Fruit fly (Drosophila melanogaster) whole organism, prepupa: ENCODE results near the gene CG8461.

Experiments
- Blimp-1 ChIP-seq: fragments of 200-800 bp; sonication (Bioruptor generic); optimal IDR thresholded peaks from 3 replicates; lab custom pipeline; 2017; ENCODE audit warnings: missing biosample characterization, missing genetic modification characterization, mild to moderate bottlenecking, moderate library complexity, missing genetic modification reagents
- CG10631 ChIP-seq: fragments of 200-800 bp; sonication (Bioruptor generic); optimal IDR thresholded peaks from 2 replicates; lab custom pipeline; 2016; ENCODE audit warnings: missing biosample characterization, missing genetic modification characterization
- CG10669 ChIP-seq: fragments of 200-800 bp; sonication (Bioruptor generic); optimal IDR thresholded peaks from 3 replicates; lab custom pipeline; 2018; ENCODE audit warnings: missing biosample characterization, mild to moderate bottlenecking, missing genetic modification characterization, moderate library complexity
- CG11294 ChIP-seq: fragments of 200-800 bp; sonication (Bioruptor generic); IDR thresholded peaks from 2 replicates; pipeline ENCODE4 v1.3.6; 2022; ENCODE audit warnings: missing biosample characterization, missing genetic modification characterization
- CG11762 ChIP-seq: fragments of 200-800 bp; sonication (Bioruptor generic); optimal IDR thresholded peaks from 3 replicates; lab custom pipeline; 2016; ENCODE audit warnings: missing biosample characterization, missing genetic modification characterization; ENCODE audit not compliant: insufficient read depth
- CG11902 ChIP-seq: fragments of 200-800 bp; sonication (Bioruptor generic); optimal IDR thresholded peaks from 3 replicates; lab custom pipeline; 2016; ENCODE audit warnings: missing biosample characterization, missing genetic modification characterization
- CG15336 ChIP-seq: fragments of 200-800 bp; sonication (Bioruptor generic); IDR thresholded peaks from 2 replicates; pipeline ENCODE4 v1.3.6; 2022; ENCODE audit warnings: missing biosample characterization, missing genetic modification characterization
- CG3032 ChIP-seq: fragments of 200-800 bp; optimal IDR thresholded peaks from 2 replicates; lab custom pipeline; 2019; ENCODE audit warnings: missing biosample characterization, mild to moderate bottlenecking, missing genetic modification characterization, moderate library complexity
- CG31627 ChIP-seq: fragments of 200-800 bp; sonication (Bioruptor generic); optimal IDR thresholded peaks from 3 replicates; lab custom pipeline; 2016; ENCODE audit warnings: missing biosample characterization, missing genetic modification characterization
- CG32006 ChIP-seq: fragments of 200-800 bp; sonication (Bioruptor generic); optimal IDR thresholded peaks from 3 replicates; lab custom pipeline; 2017; ENCODE audit warnings: missing biosample characterization, mild to moderate bottlenecking, missing genetic modification characterization
- CG34406 ChIP-seq: fragments of 200-800 bp; sonication (Bioruptor generic); optimal IDR thresholded peaks from 3 replicates; lab custom pipeline; 2016; ENCODE audit warnings: missing biosample characterization, missing genetic modification characterization
- CG4318 ChIP-seq: fragments of 200-800 bp; sonication (Bioruptor generic); optimal IDR thresholded peaks from 3 replicates; lab custom pipeline; 2017; ENCODE audit warnings: missing biosample characterization, mild to moderate bottlenecking, missing genetic modification characterization
- CG6163 ChIP-seq: fragments of 200-800 bp; sonication (Bioruptor generic); IDR thresholded peaks from 3 replicates; pipeline ENCODE4 v1.3.6; 2022; ENCODE audit warnings: missing biosample characterization, missing genetic modification characterization
- CG6276 ChIP-seq: fragments of 200-800 bp; sonication (Bioruptor generic); optimal IDR thresholded peaks from 2 replicates; lab custom pipeline; 2017; ENCODE audit warnings: missing biosample characterization, mild to moderate bottlenecking, missing genetic modification characterization
- CG6792 ChIP-seq: fragments of 200-800 bp; sonication (Bioruptor generic); optimal IDR thresholded peaks from 3 replicates; lab custom pipeline; 2016; ENCODE audit warnings: missing biosample characterization, missing genetic modification characterization
- CG6854 ChIP-seq: fragments of 200-800 bp; sonication (Bioruptor generic); optimal IDR thresholded peaks from 2 replicates; lab custom pipeline; 2017; ENCODE audit warnings: missing biosample characterization, mild to moderate bottlenecking, missing genetic modification characterization
- CG8119 ChIP-seq: fragments of 200-800 bp; sonication (Bioruptor generic); IDR thresholded peaks from 3 replicates; pipeline ENCODE4 v1.3.6; 2022; ENCODE audit warnings: missing biosample characterization, missing genetic modification characterization
- CG8319 ChIP-seq: fragments of 200-800 bp; sonication (Bioruptor generic); optimal IDR thresholded peaks from 3 replicates; lab custom pipeline; 2016; ENCODE audit warnings: missing biosample characterization, missing genetic modification characterization
- CG8632 ChIP-seq: fragments of 200-800 bp; sonication (Bioruptor generic); optimal IDR thresholded peaks from 3 replicates; lab custom pipeline; 2016; ENCODE audit warnings: missing biosample characterization, missing genetic modification characterization
- CG9139 ChIP-seq: fragments of 200-800 bp; sonication (Bioruptor generic); optimal IDR thresholded peaks from 3 replicates; lab custom pipeline; 2017; ENCODE audit warnings: missing biosample characterization, mild to moderate bottlenecking, missing genetic modification characterization
- Eip75B ChIP-seq: fragments of 200-800 bp; sonication (Bioruptor generic); optimal IDR thresholded peaks from 3 replicates; lab custom pipeline; 2016; ENCODE audit warnings: missing biosample characterization, missing genetic modification characterization
- Eip78C ChIP-seq: fragments of 200-800 bp; sonication (Bioruptor generic); peaks from one replicate; lab custom pipeline; 2016; ENCODE audit warnings: missing biosample characterization, missing genetic modification characterization
- Ets21C ChIP-seq: fragments of 200-800 bp; sonication (Bioruptor generic); optimal IDR thresholded peaks from 3 replicates; lab custom pipeline; 2016; ENCODE audit warnings: missing biosample characterization, missing genetic modification characterization
- Ets96B ChIP-seq: fragments of 200-800 bp; optimal IDR thresholded peaks from 2 replicates; lab custom pipeline; 2019; ENCODE audit warnings: missing biosample characterization, mild to moderate bottlenecking, missing genetic modification characterization, moderate library complexity
- Gug ChIP-seq: fragments of 200-800 bp; sonication (Bioruptor generic); IDR thresholded peaks from 2 replicates; pipeline ENCODE4 v1.3.6; 2022; ENCODE audit warnings: missing biosample characterization, missing genetic modification characterization
- Hr38 ChIP-seq: sonication (Bioruptor generic); optimal IDR thresholded peaks from 2 replicates; lab custom pipeline; 2016; ENCODE audit warnings: missing biosample characterization, missing genetic modification characterization
- Hr39 ChIP-seq: fragments of 200-800 bp; sonication (Bioruptor generic); optimal IDR thresholded peaks from 2 replicates; lab custom pipeline; 2016; ENCODE audit warnings: missing biosample characterization, missing genetic modification characterization
- Hr4 ChIP-seq: fragments of 200-800 bp; sonication (Bioruptor generic); optimal IDR thresholded peaks from 3 replicates; lab custom pipeline; 2016; ENCODE audit warnings: missing biosample characterization, missing genetic modification characterization
- Lpt ChIP-seq: fragments of 200-800 bp; sonication (Bioruptor generic); optimal IDR thresholded peaks from 3 replicates; lab custom pipeline; 2016; ENCODE audit warnings: missing biosample characterization, missing genetic modification characterization
- Met ChIP-seq: fragments of 200-800 bp; sonication (Bioruptor generic); optimal IDR thresholded peaks from 3 replicates; lab custom pipeline; 2016; ENCODE audit warnings: missing biosample characterization, missing genetic modification characterization
- OdsH ChIP-seq: fragments of 200-800 bp; sonication (Bioruptor generic); optimal IDR thresholded peaks from 3 replicates; lab custom pipeline; 2016; ENCODE audit warnings: missing biosample characterization, missing genetic modification characterization
- Smox ChIP-seq: fragments of 200-800 bp; sonication (Bioruptor generic); optimal IDR thresholded peaks from 3 replicates; lab custom pipeline; 2016; ENCODE audit warnings: missing biosample characterization, missing genetic modification characterization
- Sox102F ChIP-seq: fragments of 200-800 bp; sonication (Bioruptor generic); optimal IDR thresholded peaks from 2 replicates; lab custom pipeline; 2016; ENCODE audit warnings: missing biosample characterization, mild to moderate bottlenecking, missing genetic modification characterization
- Sox14 ChIP-seq: fragments of 200-800 bp; sonication (Bioruptor generic); optimal IDR thresholded peaks from 3 replicates; lab custom pipeline; 2016; ENCODE audit warnings: missing biosample characterization, missing genetic modification characterization
- achi ChIP-seq: fragments of 200-800 bp; sonication (Bioruptor generic); optimal IDR thresholded peaks from 3 replicates; lab custom pipeline; 2016; ENCODE audit warnings: missing biosample characterization, missing genetic modification characterization
- acj6 ChIP-seq: fragments of 200-800 bp; sonication (Bioruptor generic); optimal IDR thresholded peaks from 3 replicates; lab custom pipeline; 2016; ENCODE audit warnings: missing biosample characterization, missing genetic modification characterization
- cyc ChIP-seq: fragments of 200-800 bp; sonication (Bioruptor generic); optimal IDR thresholded peaks from 3 replicates; lab custom pipeline; 2016; ENCODE audit warnings: missing biosample characterization, missing genetic modification characterization
- dsx ChIP-seq: fragments of 200-800 bp; optimal IDR thresholded peaks from 3 replicates; lab custom pipeline; 2019; ENCODE audit warnings: missing biosample characterization, mild to moderate bottlenecking, missing genetic modification characterization, moderate library complexity; ENCODE audit not compliant: poor library complexity, severe bottlenecking
- eg ChIP-seq: fragments of 200-800 bp; sonication (Bioruptor generic); IDR thresholded peaks from 3 replicates; pipeline ENCODE4 v1.3.6; 2022; ENCODE audit warnings: missing biosample characterization, missing genetic modification characterization
- esn ChIP-seq: fragments of 200-800 bp; sonication (Bioruptor generic); optimal IDR thresholded peaks from 2 replicates; lab custom pipeline; 2016; ENCODE audit warnings: missing biosample characterization, mild to moderate bottlenecking, missing genetic modification characterization, moderate library complexity
- fd59A ChIP-seq: fragments of 200-800 bp; sonication (Bioruptor generic); optimal IDR thresholded peaks from 2 replicates; lab custom pipeline; 2017; ENCODE audit warnings: missing biosample characterization, mild to moderate bottlenecking, missing genetic modification characterization, missing genetic modification reagents
- lz ChIP-seq: fragments of 200-800 bp; sonication (Bioruptor generic); optimal IDR thresholded peaks from 3 replicates; lab custom pipeline; 2016; ENCODE audit warnings: missing biosample characterization, missing genetic modification characterization
- net ChIP-seq: fragments of 200-800 bp; sonication (Bioruptor generic); optimal IDR thresholded peaks from 3 replicates; lab custom pipeline; 2016; ENCODE audit warnings: missing biosample characterization, missing genetic modification characterization
- pdm3 ChIP-seq: fragments of 200-800 bp; sonication (Bioruptor generic); optimal IDR thresholded peaks from 3 replicates; lab custom pipeline; 2016; ENCODE audit warnings: missing biosample characterization, missing genetic modification characterization
- salr ChIP-seq, 2 experiments: fragments of 200-800 bp; sonication (Bioruptor generic); optimal IDR thresholded peaks; 3 replicates each; lab custom pipeline; 2016 to 2018; ENCODE audit warnings: missing biosample characterization in 2 of 2, missing genetic modification characterization in 2 of 2, mild to moderate bottlenecking in 1 of 2
- svp ChIP-seq: fragments of 200-800 bp; sonication (Bioruptor generic); peaks from one replicate; lab custom pipeline; 2016; ENCODE audit warnings: missing biosample characterization, missing genetic modification characterization
- topi ChIP-seq: fragments of 200-800 bp; sonication (Bioruptor generic); optimal IDR thresholded peaks from 3 replicates; lab custom pipeline; 2016; ENCODE audit warnings: missing biosample characterization, missing genetic modification characterization
- vri ChIP-seq: fragments of 200-800 bp; sonication (Bioruptor generic); optimal IDR thresholded peaks from 3 replicates; lab custom pipeline; 2016; ENCODE audit warnings: missing biosample characterization, mild to moderate bottlenecking, missing genetic modification characterization

The CG8461 gene

DNA sequence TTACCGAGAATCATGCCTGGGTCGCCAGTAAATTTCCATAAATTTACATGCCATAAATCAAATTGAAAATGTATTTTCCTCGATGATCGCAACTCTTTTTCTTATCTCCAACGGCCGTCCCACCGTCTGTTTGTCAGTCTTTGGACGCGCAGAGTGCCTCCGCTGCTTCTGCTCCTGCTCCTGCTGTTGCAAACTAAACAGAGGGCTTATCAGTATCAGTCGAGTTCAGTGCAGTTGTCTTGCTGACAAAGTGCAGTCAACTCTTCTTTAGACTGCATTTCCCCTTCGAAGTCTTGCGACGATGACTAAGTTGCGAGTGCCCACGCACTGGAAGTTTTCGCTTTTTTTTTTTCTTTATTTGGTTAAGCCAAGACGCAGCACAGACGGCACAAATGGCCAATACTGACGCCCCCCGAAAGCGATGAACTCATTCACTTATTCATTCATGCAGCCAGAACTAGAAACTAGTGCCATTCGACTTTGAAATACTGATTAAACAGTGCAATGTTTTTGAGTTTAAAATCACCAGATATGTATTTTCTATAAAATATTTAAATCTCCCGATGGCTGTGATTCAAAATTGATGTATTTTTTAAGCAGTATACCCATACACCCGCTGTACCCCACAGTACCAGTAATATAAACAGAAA, 39.2 kb downstream of the CG8461 start:
- TF ChIP-seq OdsH (GFP tag; lab: Kevin White, UChicago) (no peak), vri (no peak), CG8119 (GFP tag; lab: Robert Waterston, UW) (0 out of 3 replicates have a peak, but pooled peaks have one; percentile 12), Eip78C (GFP tag; lab: Kevin White, UChicago) (peak; percentile 59), CG11902 (GFP tag; lab: Kevin White, UChicago) (no peak), Hr39 (peak; percentile 3), Ets96B (tag; lab: Kevin White, UChicago) (no peak), esn (GFP tag; lab: Kevin White, UChicago) (peak; percentile 18), CG11294 (GFP tag; lab: Robert Waterston, UW) (no peak), CG6163 (GFP tag; lab: Robert Waterston, UW) (peak; percentile 27; the same call in 1 of the 3 replicates), achi (GFP tag; lab: Kevin White, UChicago) (peak; percentile 10), svp (peak; percentile 66), CG32006 (GFP tag; lab: Kevin White, UChicago) (no peak), CG6854 (no peak), dsx (GFP tag; lab: Kevin White, UChicago) (peak; percentile 7), Sox102F (GFP tag; lab: Kevin White, UChicago) (peak; percentile 16), Hr38 (GFP tag; lab: Kevin White, UChicago) (no peak), fd59A (GFP tag; lab: Kevin White, UChicago) (no peak), CG10669 (GFP tag; lab: Kevin White, UChicago) (peak; percentile 4), CG6276 (GFP tag; lab: Kevin White, UChicago) (no peak), CG10631 (GFP tag; lab: Kevin White, UChicago) (peak; percentile 8), Met (GFP tag; lab: Kevin White, UChicago) (peak; percentile 26)

dm6 chr3R:14473574-14473973, 39.9 kb downstream of the CG8461 start:
- TF ChIP-seq Hr38 (GFP tag; lab: Kevin White, UChicago) (no peak), eg (GFP tag; lab: Robert Waterston, UW) (peak; percentile 90), Gug (GFP tag; lab: Robert Waterston, UW) (peak; percentile 84), cyc (GFP tag; lab: Kevin White, UChicago) (peak; percentile 39), Sox14 (peak; percentile 69), Ets21C (GFP tag; lab: Kevin White, UChicago) (no peak), lz (GFP tag; lab: Kevin White, UChicago) (peak; percentile 32), CG3032 (peak; percentile 37), Blimp-1 (GFP tag; lab: Kevin White, UChicago) (no peak), salr (GFP tag; optimal IDR thresholded peaks at IDR 0.05; lab: Kevin White, UChicago) (peak; percentile 31 to 73), acj6 (GFP tag; lab: Kevin White, UChicago) (peak; percentile 72), Hr4 (peak; percentile 63), Hr39 (peak; percentile 60), CG6163 (GFP tag; lab: Robert Waterston, UW) (peak; percentile 89), Eip75B (GFP tag; lab: Kevin White, UChicago) (peak; percentile 28), CG32006 (GFP tag; lab: Kevin White, UChicago) (peak; percentile 81), CG11902 (GFP tag; lab: Kevin White, UChicago) (peak; percentile 43), CG6792 (GFP tag; lab: Kevin White, UChicago) (peak; percentile 57), net (GFP tag; lab: Kevin White, UChicago) (peak; percentile 67), CG4318 (GFP tag; lab: Kevin White, UChicago) (peak; percentile 59), CG15336 (peak; percentile 83), vri (peak; percentile 26), topi (peak; percentile 66), pdm3 (GFP tag; lab: Kevin White, UChicago) (peak; percentile 72), achi (GFP tag; lab: Kevin White, UChicago) (peak; percentile 76), dsx (GFP tag; lab: Kevin White, UChicago) (peak; percentile 75), CG11762 (GFP tag; lab: Kevin White, UChicago) (peak; percentile 62), Lpt (GFP tag; lab: Kevin White, UChicago) (peak; percentile 54), CG8632 (GFP tag; lab: Kevin White, UChicago) (peak; percentile 50), CG8319 (GFP tag; lab: Kevin White, UChicago) (peak; percentile 24), CG9139 (GFP tag; lab: Kevin White, UChicago) (no peak), CG31627 (GFP tag; lab: Kevin White, UChicago) (peak; percentile 59), CG11294 (GFP tag; lab: Robert Waterston, UW) (peak; percentile 76), Smox (GFP tag; lab: Kevin White, UChicago) (peak; percentile 41), CG6854 (no peak), CG34406 (GFP tag; lab: Kevin White, UChicago) (peak; percentile 49)
